Worm (Caenorhabditis elegans) whole organism, L2 larva: ENCODE results near the gene K11H3.5.
A peak's percentile ranks its signal among the peaks of the same experiment; 100 is the strongest.

Experiments used
- C34F6.9 ChIP-seq: fragments of 150-350 bp; optimal IDR thresholded peaks from 2 replicates; lab custom pipeline; 2014; ENCODE audit warnings: missing biosample characterization, missing genetic modification characterization
- F13H6.1 ChIP-seq: sonication (generic microtip); optimal IDR thresholded peaks from 2 replicates; lab custom pipeline; 2016; ENCODE audit warnings: missing genetic modification characterization, missing compliant biosample characterization
- R02D3.7 ChIP-seq: fragments of 150-350 bp; optimal IDR thresholded peaks from 2 replicates; lab custom pipeline; 2014; ENCODE audit warnings: missing biosample characterization, missing genetic modification characterization
- aly-2 ChIP-seq: fragments of 150-350 bp; optimal IDR thresholded peaks from 2 replicates; lab custom pipeline; 2014; ENCODE audit warnings: missing biosample characterization, missing genetic modification characterization
- ama-1 ChIP-seq: fragments of 150-350 bp; optimal IDR thresholded peaks from 2 replicates; lab custom pipeline; 2018; ENCODE audit warnings: inconsistent platforms
- blmp-1 ChIP-seq: sonication (generic microtip); optimal IDR thresholded peaks from 2 replicates; lab custom pipeline; 2017; ENCODE audit warnings: missing genetic modification characterization, mild to moderate bottlenecking, missing compliant biosample characterization, antibody characterized with exemption, moderate library complexity; ENCODE audit not compliant: insufficient read depth
- ceh-16 ChIP-seq: fragments of 150-350 bp; optimal IDR thresholded peaks from 2 replicates; lab custom pipeline; 2014; ENCODE audit warnings: missing biosample characterization, missing genetic modification characterization
- ceh-82 ChIP-seq: fragments of 150-350 bp; optimal IDR thresholded peaks from 2 replicates; lab custom pipeline; 2014; ENCODE audit warnings: missing biosample characterization, missing genetic modification characterization
- egl-27 ChIP-seq: sonication (generic microtip); optimal IDR thresholded peaks from 3 replicates; lab custom pipeline; 2017; ENCODE audit warnings: missing biosample characterization, missing genetic modification reagents, missing genetic modification characterization
- elt-1 ChIP-seq: fragments of 150-350 bp; optimal IDR thresholded peaks from 2 replicates; lab custom pipeline; 2014; ENCODE audit warnings: missing biosample characterization, missing genetic modification characterization
- elt-3 ChIP-seq: sonication (generic microtip); optimal IDR thresholded peaks from 2 replicates; lab custom pipeline; 2017; ENCODE audit warnings: missing biosample characterization, missing genetic modification characterization
- gmeb-1 ChIP-seq: fragments of 150-350 bp; optimal IDR thresholded peaks from 2 replicates; lab custom pipeline; 2014; ENCODE audit warnings: missing biosample characterization, missing genetic modification characterization
- lin-13 ChIP-seq: fragments of 150-350 bp; optimal IDR thresholded peaks from 2 replicates; lab custom pipeline; 2014; ENCODE audit warnings: missing biosample characterization, missing genetic modification reagents, missing genetic modification characterization
- lin-39 ChIP-seq: fragments of 150-350 bp; optimal IDR thresholded peaks from 2 replicates; lab custom pipeline; 2014; ENCODE audit warnings: missing biosample characterization, missing genetic modification reagents, missing genetic modification characterization
- lsy-2 ChIP-seq, 2 experiments: fragments of 150-350 bp in 1 of 2; sonication (generic microtip) in 1 of 2; optimal IDR thresholded peaks; 2 replicates each; lab custom pipeline; 2014 to 2017; ENCODE audit warnings: missing biosample characterization in 2 of 2, missing genetic modification characterization in 2 of 2
- mab-5 ChIP-seq: fragments of 150-350 bp; optimal IDR thresholded peaks from 2 replicates; lab custom pipeline; 2014; ENCODE audit warnings: missing biosample characterization, missing genetic modification characterization
- mbf-1 ChIP-seq: sonication (generic microtip); optimal IDR thresholded peaks from 2 replicates; lab custom pipeline; 2017; ENCODE audit warnings: missing biosample characterization, missing genetic modification characterization
- mdl-1 ChIP-seq, 2 experiments: fragments of 150-350 bp in 1 of 2; sonication (generic microtip) in 1 of 2; optimal IDR thresholded peaks; 2 replicates each; lab custom pipeline; 2017; ENCODE audit warnings: missing biosample characterization in 2 of 2, missing genetic modification characterization in 2 of 2
- nhr-11 ChIP-seq: fragments of 150-350 bp; optimal IDR thresholded peaks from 2 replicates; lab custom pipeline; 2014; ENCODE audit warnings: missing biosample characterization, missing genetic modification characterization
- nhr-12 ChIP-seq: fragments of 150-350 bp; optimal IDR thresholded peaks from 2 replicates; lab custom pipeline; 2014; ENCODE audit warnings: missing biosample characterization, missing genetic modification characterization
- nhr-129 ChIP-seq: fragments of 150-350 bp; optimal IDR thresholded peaks from 2 replicates; lab custom pipeline; 2014; ENCODE audit warnings: missing biosample characterization, missing genetic modification characterization
- nhr-21 ChIP-seq: fragments of 150-350 bp; optimal IDR thresholded peaks from 2 replicates; lab custom pipeline; 2014; ENCODE audit warnings: missing biosample characterization, missing genetic modification characterization
- nhr-23 ChIP-seq: fragments of 150-350 bp; optimal IDR thresholded peaks from 2 replicates; lab custom pipeline; 2014; ENCODE audit warnings: missing biosample characterization, missing genetic modification reagents, missing genetic modification characterization
- nhr-25 ChIP-seq: fragments of 150-350 bp; sonication (generic microtip); optimal IDR thresholded peaks from 3 replicates; lab custom pipeline; 2014; ENCODE audit warnings: missing biosample characterization, missing genetic modification characterization
- nhr-77 ChIP-seq: fragments of 150-350 bp; optimal IDR thresholded peaks from 2 replicates; lab custom pipeline; 2014; ENCODE audit warnings: missing biosample characterization, missing genetic modification characterization
- sem-4 ChIP-seq: fragments of 150-350 bp; optimal IDR thresholded peaks from 2 replicates; lab custom pipeline; 2014; ENCODE audit warnings: missing biosample characterization, missing genetic modification reagents, missing genetic modification characterization
- sma-9 ChIP-seq, 2 experiments: fragments of 150-350 bp in 1 of 2; sonication (generic microtip) in 1 of 2; optimal IDR thresholded peaks; 2 replicates each; lab custom pipeline; 2014 to 2016; ENCODE audit warnings: missing genetic modification characterization in 2 of 2, mild to moderate bottlenecking in 1 of 2, missing biosample characterization in 1 of 2, missing compliant biosample characterization in 1 of 2, missing genetic modification reagents in 1 of 2, moderate library complexity in 1 of 2
- unc-55 ChIP-seq: fragments of 150-350 bp; sonication (generic microtip); optimal IDR thresholded peaks from 3 replicates; lab custom pipeline; 2014; ENCODE audit warnings: missing biosample characterization, missing genetic modification reagents, missing genetic modification characterization
- zag-1 ChIP-seq: fragments of 150-350 bp; optimal IDR thresholded peaks from 2 replicates; lab custom pipeline; 2014; ENCODE audit warnings: missing biosample characterization, missing genetic modification characterization
- ztf-1 ChIP-seq: fragments of 200-800 bp; sonication (Bioruptor generic); conservative IDR thresholded peaks from 2 replicates; pipeline ENCODE4 v1.3.6; 2022; ENCODE audit warnings: missing genetic modification characterization, missing compliant biosample characterization
- ztf-4 ChIP-seq: fragments of 150-350 bp; optimal IDR thresholded peaks from 2 replicates; lab custom pipeline; 2014; ENCODE audit warnings: missing biosample characterization, missing genetic modification characterization

The K11H3.5 gene

DNA sequence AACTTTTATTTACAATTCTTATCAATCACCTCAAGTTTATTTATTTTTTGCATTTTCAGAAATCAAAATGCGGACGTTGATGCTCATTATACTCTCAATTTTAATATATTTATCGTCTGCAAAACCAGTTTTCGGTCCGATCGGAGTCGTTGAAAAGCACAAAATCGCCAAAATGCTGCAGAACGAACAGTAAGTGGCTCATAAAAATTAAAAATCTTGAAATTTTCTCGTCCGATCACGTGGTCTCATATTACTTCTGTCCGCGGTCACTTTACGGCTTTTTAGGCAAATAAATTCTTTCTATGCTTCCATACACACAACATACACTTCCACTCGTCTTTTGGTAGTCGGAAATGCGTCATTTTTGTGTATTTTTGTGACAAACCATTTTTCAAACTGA, at the start of gene K11H3.5:
K11H3.5 (plus strand) TSS at position 54 of the 400 bp plus-strand sequence.
- no peak for TF ChIP-seq ceh-16 (tag; lab: Kevin White, UChicago)
- TF ChIP-seq ztf-4 (tag; lab: Kevin White, UChicago): no peak
- TF ChIP-seq mbf-1: no peak
- no peak for TF ChIP-seq nhr-12 (tag; lab: Kevin White, UChicago)
- TF ChIP-seq mab-5 (tag; lab: Kevin White, UChicago): no peak
- TF ChIP-seq blmp-1 (tag; lab: Kevin White, UChicago): no peak
- no peak for TF ChIP-seq R02D3.7 (tag; lab: Kevin White, UChicago)
- no peak for TF ChIP-seq elt-3 (tag; lab: Kevin White, UChicago)
- TF ChIP-seq mdl-1 (tag; optimal IDR thresholded peaks at IDR 0.05; lab: Kevin White, UChicago): no peak
- TF ChIP-seq elt-1 (tag; lab: Kevin White, UChicago): no peak
- TF ChIP-seq nhr-23 (tag; lab: Kevin White, UChicago): no peak
- TF ChIP-seq lin-13 (GFP tag; lab: Kevin White, UChicago): no peak

- TF ChIP-seq ceh-16 (tag; lab: Kevin White, UChicago) (no peak), unc-55 (GFP tag; lab: Kevin White, UChicago) (no peak), aly-2 (tag; lab: Kevin White, UChicago) (no peak), sma-9 (GFP tag; optimal IDR thresholded peaks at IDR 0.05; lab: Kevin White, UChicago) (no peak), sma-9 (tag; optimal IDR thresholded peaks at IDR 0.05; lab: Kevin White, UChicago) (no peak), lsy-2 (tag; optimal IDR thresholded peaks at IDR 0.05; lab: Kevin White, UChicago) (no peak), ztf-1 (no peak), lin-39 (tag; lab: Kevin White, UChicago) (no peak), egl-27 (tag; lab: Kevin White, UChicago) (no peak), F13H6.1 (no peak), zag-1 (tag; lab: Kevin White, UChicago) (no peak), nhr-12 (tag; lab: Kevin White, UChicago) (no peak)
- TF ChIP-seq, all 48 proteins: peak for 0
These were observed 47.1 kb upstream of the K11H3.5 start, which contains the start of gene srxa-10 for ce11 chrIII:9796448-9796847. srxa-10 (minus strand) TSS chrIII:9796548.

DNA sequence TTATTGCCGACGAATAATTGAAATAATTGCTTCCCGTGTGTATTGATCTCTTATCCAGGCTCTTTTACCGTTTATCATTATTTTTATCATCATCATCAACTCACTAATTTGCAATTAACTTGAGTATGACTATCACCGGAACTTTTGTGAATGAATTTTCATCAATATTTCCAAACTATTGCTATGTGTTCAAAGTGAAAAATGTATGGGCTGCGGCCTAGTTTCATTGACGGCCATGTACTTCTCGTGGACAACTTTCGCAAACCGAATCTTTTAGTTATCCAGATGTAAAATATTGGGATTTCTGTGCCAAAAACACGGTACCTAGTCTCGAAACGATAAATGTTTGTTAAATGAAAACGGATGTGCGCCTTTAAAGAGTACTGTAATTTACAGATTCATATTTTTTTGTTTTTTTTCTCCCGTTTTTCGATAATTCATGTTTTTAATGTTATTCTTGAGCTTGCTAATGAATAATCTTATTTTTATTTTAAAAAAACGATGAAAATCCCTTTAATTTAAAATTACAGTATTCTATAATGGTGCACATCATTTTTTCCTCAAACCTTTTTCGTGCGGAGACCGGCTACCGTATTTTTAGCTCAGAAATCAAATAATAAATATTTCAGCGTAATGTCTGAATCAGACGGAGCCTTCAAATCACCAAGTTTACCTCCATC, 45.0 kb upstream of the K11H3.5 start, which contains the start of gene ZK632.2:
ZK632.2 (plus strand) TSS at position 630 of the 680 bp plus-strand sequence.
- TF ChIP-seq zag-1 (tag; lab: Kevin White, UChicago): no peak
- TF ChIP-seq R02D3.7 (tag; lab: Kevin White, UChicago): no peak
- no peak for TF ChIP-seq nhr-12 (tag; lab: Kevin White, UChicago)
- peak; percentile 13 for TF ChIP-seq nhr-129 (tag; lab: Kevin White, UChicago)
- no peak for TF ChIP-seq ztf-4 (tag; lab: Kevin White, UChicago)
- no peak for TF ChIP-seq gmeb-1 (tag; lab: Kevin White, UChicago)
- peak in 1 of 2 experiments; percentile 17 for TF ChIP-seq lsy-2 (tag; optimal IDR thresholded peaks at IDR 0.05; lab: Kevin White, UChicago)
- TF ChIP-seq nhr-25 (tag; lab: Kevin White, UChicago): no peak

DNA sequence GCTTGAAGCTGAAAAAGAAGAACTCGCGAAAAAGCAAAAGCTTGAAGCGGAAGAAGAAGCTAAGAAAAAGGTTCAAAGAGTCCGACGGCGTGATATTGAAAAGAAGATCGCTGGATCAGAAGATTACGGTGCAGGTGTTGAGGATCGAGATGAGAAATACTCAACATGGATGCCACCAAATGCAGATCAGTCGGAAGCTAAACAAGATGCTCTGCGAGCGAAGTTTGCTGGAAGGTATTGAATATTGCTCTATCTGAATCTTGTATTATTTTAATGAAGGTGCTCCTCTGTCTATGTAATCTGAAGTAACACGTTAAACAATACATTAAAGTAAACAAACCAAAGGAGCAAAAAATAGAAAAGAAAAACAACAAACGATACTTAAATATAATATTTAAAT, 41.5 kb upstream of the K11H3.5 start:
- TF ChIP-seq C34F6.9 (tag; lab: Kevin White, UChicago) (no peak), nhr-21 (tag; lab: Kevin White, UChicago) (no peak), sem-4 (tag; lab: Kevin White, UChicago) (no peak), blmp-1 (tag; lab: Kevin White, UChicago) (no peak), nhr-129 (tag; lab: Kevin White, UChicago) (no peak), lin-39 (tag; lab: Kevin White, UChicago) (no peak), gmeb-1 (tag; lab: Kevin White, UChicago) (no peak), ama-1 (lab: Kevin White, UChicago) (no peak), nhr-23 (tag; lab: Kevin White, UChicago) (no peak), nhr-11 (no peak), ceh-82 (tag; lab: Kevin White, UChicago) (no peak), nhr-77 (tag; lab: Kevin White, UChicago) (no peak)
- TF ChIP-seq, all 48 proteins: peak for 0
